In the genomic region with DNA sequence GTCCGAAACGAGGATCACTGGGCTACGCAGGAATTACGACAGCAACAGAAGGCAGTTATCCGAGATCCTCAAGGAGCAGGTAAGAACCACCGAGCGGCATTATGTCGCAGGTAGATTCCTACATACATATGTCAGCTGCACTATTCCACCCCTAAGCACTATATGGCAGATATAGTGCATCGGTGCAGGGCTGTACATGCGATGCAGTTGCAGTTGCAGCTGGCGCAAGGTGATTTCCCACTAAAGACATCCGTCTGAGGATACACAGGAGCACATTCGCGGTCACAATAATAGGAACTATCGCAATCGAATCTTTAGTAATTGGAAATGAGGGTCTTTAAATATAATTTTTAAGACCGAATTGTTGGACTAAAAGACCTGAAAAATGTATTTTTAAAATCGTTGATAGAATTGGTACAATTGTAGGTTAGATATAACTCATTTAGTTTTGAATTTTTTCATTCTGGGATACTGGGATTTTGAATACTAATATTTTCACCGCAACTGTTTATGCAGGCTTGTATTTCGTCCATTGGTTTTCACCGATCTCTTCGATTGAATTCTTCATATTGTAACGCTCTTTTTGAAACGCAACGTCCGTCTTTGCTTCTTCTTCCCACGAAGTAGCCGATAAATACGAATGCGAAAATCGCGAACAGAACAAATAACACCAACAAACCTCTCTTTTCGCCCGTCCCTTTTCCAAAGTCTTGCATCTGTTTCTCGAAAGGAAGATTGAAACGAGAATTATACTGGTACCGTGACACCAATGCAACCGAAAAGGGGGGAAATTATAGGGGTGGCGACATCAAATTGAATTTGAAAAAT, we compare ENCODE assay signal across 3 fruit fly cellular contexts.
A peak's percentile ranks its signal among the peaks of the same experiment; 100 is the strongest.
TF ChIP-seq lines count a peak whose summit lies in the region.

No protein-coding gene starts in this region.

TF ChIP-seq in whole organism, embryonic, 481 proteins besides CTCF, POLR2A, EP300 and RAD21 (continued from another document and continues in another):
- TF ChIP-seq Optix (GFP tag; IDR thresholded peaks at IDR 0.05; lab: Robert Waterston, UW) (no peak), Lpt (GFP tag; optimal IDR thresholded peaks at IDR 0.05; lab: Kevin White, UChicago) (no peak), h (optimal IDR thresholded peaks at IDR 0.05; lab: Kevin White, UChicago) (no peak), B-H1 (GFP tag; IDR thresholded peaks at IDR 0.05; lab: Robert Waterston, UW) (no peak), B-H2 (GFP tag; optimal IDR thresholded peaks at IDR 0.05; lab: Kevin White, UChicago) (no peak), sens-2 (GFP tag; IDR thresholded peaks at IDR 0.05; lab: Robert Waterston, UW) (no peak), eyg (GFP tag; optimal IDR thresholded peaks at IDR 0.05; lab: Kevin White, UChicago) (no peak), Fer1 (GFP tag; optimal IDR thresholded peaks at IDR 0.05; lab: Kevin White, UChicago) (no peak), Side (GFP tag; optimal IDR thresholded peaks at IDR 0.05; lab: Kevin White, UChicago) (no peak), zf30C (GFP tag; optimal IDR thresholded peaks at IDR 0.05; lab: Kevin White, UChicago) (no peak), ewg (GFP tag; optimal IDR thresholded peaks at IDR 0.05; lab: Kevin White, UChicago) (no peak), CG12104 (GFP tag; optimal IDR thresholded peaks at IDR 0.05; lab: Kevin White, UChicago) (no peak), CG2199 (GFP tag; IDR thresholded peaks at IDR 0.05; lab: Robert Waterston, UW) (peak; percentile 79; the same call in 1 of the 3 replicates), CG16863 (GFP tag; optimal IDR thresholded peaks at IDR 0.05; lab: Kevin White, UChicago) (no peak), D19B (GFP tag; optimal IDR thresholded peaks at IDR 0.05; lab: Kevin White, UChicago) (no peak), Meics (GFP tag; optimal IDR thresholded peaks at IDR 0.05; lab: Kevin White, UChicago) (no peak), dm (GFP tag; optimal IDR thresholded peaks at IDR 0.05; lab: Kevin White, UChicago) (no peak), nerfin-1 (tag; optimal IDR thresholded peaks at IDR 0.05; lab: Kevin White, UChicago) (no peak), crp (GFP tag; optimal IDR thresholded peaks at IDR 0.05; lab: Kevin White, UChicago) (no peak), ci (GFP tag; IDR thresholded peaks at IDR 0.05; lab: Robert Waterston, UW) (no peak), CG17568 (GFP tag; optimal IDR thresholded peaks at IDR 0.05; lab: Kevin White, UChicago) (no peak), kah (GFP tag; optimal IDR thresholded peaks at IDR 0.05; lab: Kevin White, UChicago) (no peak), CG6254 (GFP tag; optimal IDR thresholded peaks at IDR 0.05; lab: Kevin White, UChicago) (peak; percentile 37), CG17612 (GFP tag; IDR thresholded peaks at IDR 0.05; lab: Robert Waterston, UW) (no peak), Atf6 (GFP tag; IDR thresholded peaks at IDR 0.05; lab: Robert Waterston, UW) (no peak), Tbp (GFP tag; optimal IDR thresholded peaks at IDR 0.05; lab: Kevin White, UChicago) (no peak), CG1233 (GFP tag; optimal IDR thresholded peaks at IDR 0.05; lab: Kevin White, UChicago) (peak; percentile 7), CG3726 (GFP tag; IDR thresholded peaks at IDR 0.05; lab: Robert Waterston, UW) (no peak), Usf (GFP tag; optimal IDR thresholded peaks at IDR 0.05; lab: Kevin White, UChicago) (peak; percentile 44), Dll (GFP tag; IDR thresholded peaks at IDR 0.05; lab: Robert Waterston, UW; ENCODE audit: partially characterized antibody) (no peak), sug (tag; optimal IDR thresholded peaks at IDR 0.05; lab: Kevin White, UChicago) (no peak), CG14441 (GFP tag; IDR thresholded peaks at IDR 0.05; lab: Robert Waterston, UW) (no peak), Hr78 (GFP tag; optimal IDR thresholded peaks at IDR 0.05; lab: Kevin White, UChicago) (no peak), CG16813 (GFP tag; IDR thresholded peaks at IDR 0.05; lab: Robert Waterston, UW; ENCODE audit: partially characterized antibody) (no peak), CG33213 (GFP tag; optimal IDR thresholded peaks at IDR 0.05; lab: Kevin White, UChicago) (no peak), CG12299 (tag; optimal IDR thresholded peaks at IDR 0.05; lab: Kevin White, UChicago) (no peak), CG14860 (GFP tag; IDR thresholded peaks at IDR 0.05; lab: Robert Waterston, UW; ENCODE audit: partially characterized antibody) (no peak), Sry-δ (GFP tag; optimal IDR thresholded peaks at IDR 0.05; lab: Kevin White, UChicago) (no peak), lmd (GFP tag; IDR thresholded peaks at IDR 0.05; lab: Robert Waterston, UW) (peak; percentile 28; the same call in 1 of the 2 replicates), Elba2 (GFP tag; optimal IDR thresholded peaks at IDR 0.05; lab: Kevin White, UChicago) (peak; percentile 54), CG8924 (tag; optimal IDR thresholded peaks at IDR 0.05; lab: Kevin White, UChicago) (peak; percentile 56), schlank (tag; optimal IDR thresholded peaks at IDR 0.05; lab: Kevin White, UChicago) (no peak)

TF ChIP-seq in whole organism, prepupa, 60 proteins besides CTCF, POLR2A, EP300 and RAD21 (continued from another document):
- TF ChIP-seq CG31627 (GFP tag; optimal IDR thresholded peaks at IDR 0.05; lab: Kevin White, UChicago) (peak; percentile 64), Eip93F (GFP tag; optimal IDR thresholded peaks at IDR 0.05; lab: Kevin White, UChicago) (peak; percentile 23), CG3919 (GFP tag; optimal IDR thresholded peaks at IDR 0.05; lab: Kevin White, UChicago) (peak; percentile 56), fkh (GFP tag; optimal IDR thresholded peaks at IDR 0.05; lab: Kevin White, UChicago) (no peak), OdsH (GFP tag; optimal IDR thresholded peaks at IDR 0.05; lab: Kevin White, UChicago) (peak; percentile 66), CG11902 (GFP tag; optimal IDR thresholded peaks at IDR 0.05; lab: Kevin White, UChicago) (peak; percentile 62), acj6 (GFP tag; optimal IDR thresholded peaks at IDR 0.05; lab: Kevin White, UChicago) (peak; percentile 73), Sox102F (GFP tag; optimal IDR thresholded peaks at IDR 0.05; lab: Kevin White, UChicago) (peak; percentile 51), Sox15 (GFP tag; optimal IDR thresholded peaks at IDR 0.05; lab: Kevin White, UChicago) (peak; percentile 24), Eip78C (GFP tag; lab: Kevin White, UChicago) (peak; percentile 91), fd85E (GFP tag; optimal IDR thresholded peaks at IDR 0.05; lab: Kevin White, UChicago) (no peak), Gug (GFP tag; IDR thresholded peaks at IDR 0.05; lab: Robert Waterston, UW) (no peak), spab (GFP tag; optimal IDR thresholded peaks at IDR 0.05; lab: Kevin White, UChicago) (peak; percentile 73), dac (GFP tag; optimal IDR thresholded peaks at IDR 0.05; lab: Kevin White, UChicago) (no peak), Blimp-1 (GFP tag; optimal IDR thresholded peaks at IDR 0.05; lab: Kevin White, UChicago) (no peak), achi (GFP tag; optimal IDR thresholded peaks at IDR 0.05; lab: Kevin White, UChicago) (peak; percentile 66), CG8119 (GFP tag; IDR thresholded peaks at IDR 0.05; lab: Robert Waterston, UW) (no peak), Met (GFP tag; optimal IDR thresholded peaks at IDR 0.05; lab: Kevin White, UChicago) (peak; percentile 62), CG11294 (GFP tag; IDR thresholded peaks at IDR 0.05; lab: Robert Waterston, UW) (no peak), CG11762 (GFP tag; optimal IDR thresholded peaks at IDR 0.05; lab: Kevin White, UChicago; ENCODE audit: insufficient read depth) (peak; percentile 46), CG6808 (GFP tag; optimal IDR thresholded peaks at IDR 0.05; lab: Kevin White, UChicago) (peak; percentile 76), CG8632 (GFP tag; optimal IDR thresholded peaks at IDR 0.05; lab: Kevin White, UChicago) (peak; percentile 49), Ets96B (tag; optimal IDR thresholded peaks at IDR 0.05; lab: Kevin White, UChicago) (peak; percentile 83), esn (GFP tag; optimal IDR thresholded peaks at IDR 0.05; lab: Kevin White, UChicago) (peak; percentile 54), CG1621 (tag; optimal IDR thresholded peaks at IDR 0.05; lab: Kevin White, UChicago) (peak; percentile 75), Hr38 (GFP tag; optimal IDR thresholded peaks at IDR 0.05; lab: Kevin White, UChicago) (no peak), CG10631 (GFP tag; optimal IDR thresholded peaks at IDR 0.05; lab: Kevin White, UChicago) (peak; percentile 39), Ets21C (GFP tag; optimal IDR thresholded peaks at IDR 0.05; lab: Kevin White, UChicago) (peak; percentile 46), Hr4 (GFP tag; optimal IDR thresholded peaks at IDR 0.05; lab: Kevin White, UChicago) (no peak), CG6792 (GFP tag; optimal IDR thresholded peaks at IDR 0.05; lab: Kevin White, UChicago) (peak; percentile 72), CG4318 (GFP tag; optimal IDR thresholded peaks at IDR 0.05; lab: Kevin White, UChicago) (no peak), Lpt (GFP tag; optimal IDR thresholded peaks at IDR 0.05; lab: Kevin White, UChicago) (no peak), net (GFP tag; optimal IDR thresholded peaks at IDR 0.05; lab: Kevin White, UChicago) (peak; percentile 17), CG7368 (GFP tag; optimal IDR thresholded peaks at IDR 0.05; lab: Kevin White, UChicago) (peak; percentile 55), CG6163 (GFP tag; IDR thresholded peaks at IDR 0.05; lab: Robert Waterston, UW) (peak; percentile 77), Eip75B (GFP tag; optimal IDR thresholded peaks at IDR 0.05; lab: Kevin White, UChicago) (peak; percentile 69), ss (GFP tag; optimal IDR thresholded peaks at IDR 0.05; lab: Kevin White, UChicago) (peak; percentile 55 to 86), salr (GFP tag; optimal IDR thresholded peaks at IDR 0.05; lab: Kevin White, UChicago) (peak in 1 of 2 experiments; percentile 57), pdm3 (GFP tag; optimal IDR thresholded peaks at IDR 0.05; lab: Kevin White, UChicago) (peak; percentile 65), CG15336 (GFP tag; IDR thresholded peaks at IDR 0.05; lab: Robert Waterston, UW) (peak; percentile 25; the same call in 1 of the 2 replicates)

TF ChIP-seq in whole organism, wandering third instar larva, 38 proteins besides CTCF, POLR2A, EP300 and RAD21 (continued from another document):
- no peak for TF ChIP-seq Vsx2 (GFP tag; optimal IDR thresholded peaks at IDR 0.05; lab: Kevin White, UChicago; ENCODE audit: partially characterized antibody)
- TF ChIP-seq Sp1 (GFP tag; optimal IDR thresholded peaks at IDR 0.05; lab: Kevin White, UChicago) = peak; percentile 79
- TF ChIP-seq CrebA (GFP tag; optimal IDR thresholded peaks at IDR 0.05; lab: Kevin White, UChicago; ENCODE audit: borderline replicate concordance) = no peak
- TF ChIP-seq h (GFP tag; optimal IDR thresholded peaks at IDR 0.05; lab: Kevin White, UChicago) = peak; percentile 75
- no peak for TF ChIP-seq sv (GFP tag; optimal IDR thresholded peaks at IDR 0.05; lab: Kevin White, UChicago)
- TF ChIP-seq Abd-B (GFP tag; optimal IDR thresholded peaks at IDR 0.05; lab: Kevin White, UChicago) = no peak
- TF ChIP-seq br (GFP tag; optimal IDR thresholded peaks at IDR 0.05; lab: Kevin White, UChicago) = peak; percentile 66
- no peak for TF ChIP-seq Hr78 (GFP tag; optimal IDR thresholded peaks at IDR 0.05; lab: Kevin White, UChicago)
- no peak for TF ChIP-seq dsf (GFP tag; optimal IDR thresholded peaks at IDR 0.05; lab: Kevin White, UChicago; ENCODE audit: borderline replicate concordance)
- TF ChIP-seq tai (GFP tag; optimal IDR thresholded peaks at IDR 0.05; lab: Kevin White, UChicago) = peak; percentile 19
- TF ChIP-seq GATAd (GFP tag; optimal IDR thresholded peaks at IDR 0.05; lab: Kevin White, UChicago) = no peak
- no peak for TF ChIP-seq Dfd (GFP tag; optimal IDR thresholded peaks at IDR 0.05; lab: Kevin White, UChicago)
- TF ChIP-seq CG9705 (GFP tag; optimal IDR thresholded peaks at IDR 0.05; lab: Kevin White, UChicago) = peak; percentile 40
TF ChIP-seq in whole organism, wandering third instar larva: peak in this region for 20.
